Fruit fly (Drosophila melanogaster) whole organism, adult: ENCODE results near the gene CG5969.

Source experiments
- CG11617 ChIP-seq: fragments of 200-800 bp; sonication (Bioruptor generic); optimal IDR thresholded peaks from 2 replicates; lab custom pipeline; 2017; ENCODE audit warnings: mild to moderate bottlenecking, missing biosample characterization, missing genetic modification reagents, missing genetic modification characterization
- CG12768 ChIP-seq: fragments of 200-800 bp; sonication (Bioruptor generic); optimal IDR thresholded peaks from 2 replicates; lab custom pipeline; 2017; ENCODE audit warnings: missing biosample characterization, missing genetic modification characterization, mild to moderate bottlenecking, moderate library complexity, missing genetic modification reagents
- CG14711 ChIP-seq: fragments of 200-800 bp; sonication (Bioruptor generic); optimal IDR thresholded peaks from 2 replicates; lab custom pipeline; 2018; ENCODE audit warnings: missing biosample characterization, mild to moderate bottlenecking, missing genetic modification characterization, moderate library complexity
- CG1620 ChIP-seq: fragments of 200-800 bp; sonication (Bioruptor generic); optimal IDR thresholded peaks from 2 replicates; lab custom pipeline; 2016; ENCODE audit warnings: missing biosample characterization, missing genetic modification characterization
- CG33017 ChIP-seq: fragments of 200-800 bp; sonication (Bioruptor generic); optimal IDR thresholded peaks from 2 replicates; lab custom pipeline; 2018; ENCODE audit warnings: missing biosample characterization, mild to moderate bottlenecking, missing genetic modification characterization, moderate library complexity
- CG5204 ChIP-seq: fragments of 200-800 bp; sonication (Bioruptor generic); optimal IDR thresholded peaks from 2 replicates; lab custom pipeline; 2016; ENCODE audit warnings: missing biosample characterization, missing genetic modification characterization
- CG7045 ChIP-seq: fragments of 200-800 bp; sonication (Bioruptor generic); optimal IDR thresholded peaks from 2 replicates; lab custom pipeline; 2017; ENCODE audit warnings: missing biosample characterization, mild to moderate bottlenecking, missing genetic modification characterization
- CG7101 ChIP-seq: fragments of 200-800 bp; sonication (Bioruptor generic); optimal IDR thresholded peaks from 2 replicates; lab custom pipeline; 2018; ENCODE audit warnings: missing biosample characterization, mild to moderate bottlenecking, missing genetic modification characterization, moderate library complexity
- Clk ChIP-seq: fragments of 200-800 bp; sonication (Bioruptor generic); optimal IDR thresholded peaks from 2 replicates; lab custom pipeline; 2017; ENCODE audit warnings: missing biosample characterization, missing genetic modification characterization
- Crg-1 ChIP-seq: fragments of 200-800 bp; sonication (Bioruptor generic); optimal IDR thresholded peaks from 2 replicates; lab custom pipeline; 2016; ENCODE audit warnings: missing biosample characterization, missing genetic modification characterization
- Hr96 ChIP-seq: fragments of 200-800 bp; sonication (Bioruptor generic); optimal IDR thresholded peaks from 2 replicates; lab custom pipeline; 2016; ENCODE audit warnings: missing biosample characterization, missing genetic modification characterization
- Mnt ChIP-seq: fragments of 200-800 bp; sonication (Bioruptor generic); optimal IDR thresholded peaks from 2 replicates; lab custom pipeline; 2016; ENCODE audit warnings: missing biosample characterization, mild to moderate bottlenecking, missing genetic modification characterization
- bab1 ChIP-seq: fragments of 200-800 bp; sonication (Bioruptor generic); optimal IDR thresholded peaks from 3 replicates; lab custom pipeline; 2019; ENCODE audit warnings: missing biosample characterization, mild to moderate bottlenecking, missing genetic modification characterization, moderate library complexity
- cic ChIP-seq: fragments of 200-800 bp; sonication (Bioruptor generic); optimal IDR thresholded peaks from 2 replicates; lab custom pipeline; 2017; ENCODE audit warnings: missing biosample characterization, mild to moderate bottlenecking, missing genetic modification characterization, moderate library complexity
- cnc ChIP-seq, 2 experiments: fragments of >200 bp; optimal IDR thresholded peaks; 2 replicates each; lab custom pipeline; 2017
- kay ChIP-seq: fragments of 200-800 bp; sonication (Bioruptor generic); peaks from one replicate; lab custom pipeline; 2016; ENCODE audit warnings: missing biosample characterization, missing genetic modification characterization, borderline replicate concordance
- ovo ChIP-seq: fragments of 200-800 bp; sonication (Bioruptor generic); optimal IDR thresholded peaks from 2 replicates; lab custom pipeline; 2016; ENCODE audit warnings: missing biosample characterization, missing genetic modification characterization
- pad ChIP-seq: fragments of 200-800 bp; sonication (Bioruptor generic); optimal IDR thresholded peaks from 3 replicates; lab custom pipeline; 2017; ENCODE audit warnings: missing biosample characterization, missing genetic modification characterization, mild to moderate bottlenecking, moderate library complexity, missing genetic modification reagents
- tj ChIP-seq: fragments of 200-800 bp; sonication (Bioruptor generic); optimal IDR thresholded peaks from 3 replicates; lab custom pipeline; 2017; ENCODE audit warnings: missing biosample characterization, mild to moderate bottlenecking, missing genetic modification characterization, moderate library complexity
- toe ChIP-seq: fragments of 200-800 bp; sonication (Bioruptor generic); optimal IDR thresholded peaks from 2 replicates; lab custom pipeline; 2016; ENCODE audit warnings: missing biosample characterization, missing genetic modification characterization

Gene CG5969

dm6 chr3L:20446030-20446429, 27.6 kb upstream of the CG5969 start:
- TF ChIP-seq Mnt (GFP tag; lab: Kevin White, UChicago) (peak; percentile 34), cic (GFP tag; lab: Kevin White, UChicago) (peak; percentile 36), Hr96 (GFP tag; lab: Kevin White, UChicago) (no peak), CG12768 (GFP tag; lab: Kevin White, UChicago) (no peak)

- TF ChIP-seq cnc (optimal IDR thresholded peaks at IDR 0.05; lab: Kevin White, UChicago): no peak
- TF ChIP-seq pad (GFP tag; lab: Kevin White, UChicago): no peak
- TF ChIP-seq CG14711: no peak
- TF ChIP-seq CG12768 (GFP tag; lab: Kevin White, UChicago): no peak
- no peak for TF ChIP-seq Crg-1 (GFP tag; lab: Kevin White, UChicago)
- TF ChIP-seq Hr96 (GFP tag; lab: Kevin White, UChicago): no peak
- TF ChIP-seq CG7045 (GFP tag; lab: Kevin White, UChicago): no peak
- TF ChIP-seq tj (GFP tag; lab: Kevin White, UChicago): no peak
- no peak for TF ChIP-seq ovo (GFP tag; lab: Kevin White, UChicago)
- no peak for TF ChIP-seq CG7101 (tag; lab: Kevin White, UChicago)
- no peak for TF ChIP-seq bab1
- no peak for TF ChIP-seq cic (GFP tag; lab: Kevin White, UChicago)
- no peak for TF ChIP-seq CG33017 (tag; lab: Kevin White, UChicago)
Measured at dm6 chr3L:20447337-20447736, 26.2 kb upstream of the CG5969 start.

dm6 chr3L:20447957-20448356, 25.6 kb upstream of the CG5969 start:
- TF ChIP-seq pad (GFP tag; lab: Kevin White, UChicago) (no peak), CG14711 (peak; percentile 17), cnc (optimal IDR thresholded peaks at IDR 0.05; lab: Kevin White, UChicago) (no peak), CG7045 (GFP tag; lab: Kevin White, UChicago) (no peak), Hr96 (GFP tag; lab: Kevin White, UChicago) (no peak), cic (GFP tag; lab: Kevin White, UChicago) (no peak), CG1620 (no peak), CG5204 (GFP tag; lab: Kevin White, UChicago) (no peak), kay (GFP tag; lab: Kevin White, UChicago) (no peak), Mnt (GFP tag; lab: Kevin White, UChicago) (no peak), ovo (GFP tag; lab: Kevin White, UChicago) (no peak), toe (GFP tag; lab: Kevin White, UChicago) (no peak), CG11617 (GFP tag; lab: Kevin White, UChicago) (peak; percentile 4), Crg-1 (GFP tag; lab: Kevin White, UChicago) (no peak), Clk (GFP tag; lab: Kevin White, UChicago) (no peak), CG33017 (tag; lab: Kevin White, UChicago) (no peak), CG7101 (tag; lab: Kevin White, UChicago) (peak; percentile 35), CG12768 (GFP tag; lab: Kevin White, UChicago) (peak; percentile 4), bab1 (no peak), tj (GFP tag; lab: Kevin White, UChicago) (no peak)

- TF ChIP-seq tj (GFP tag; lab: Kevin White, UChicago): no peak
- no peak for TF ChIP-seq toe (GFP tag; lab: Kevin White, UChicago)
- no peak for TF ChIP-seq CG11617 (GFP tag; lab: Kevin White, UChicago)
- TF ChIP-seq Mnt (GFP tag; lab: Kevin White, UChicago): no peak
- no peak for TF ChIP-seq CG14711
- TF ChIP-seq cnc (optimal IDR thresholded peaks at IDR 0.05; lab: Kevin White, UChicago): no peak
- TF ChIP-seq cic (GFP tag; lab: Kevin White, UChicago): no peak
- no peak for TF ChIP-seq CG12768 (GFP tag; lab: Kevin White, UChicago)
- TF ChIP-seq Hr96 (GFP tag; lab: Kevin White, UChicago): no peak
- TF ChIP-seq CG33017 (tag; lab: Kevin White, UChicago): no peak
- no peak for TF ChIP-seq Crg-1 (GFP tag; lab: Kevin White, UChicago)
- TF ChIP-seq ovo (GFP tag; lab: Kevin White, UChicago): no peak
- TF ChIP-seq kay (GFP tag; lab: Kevin White, UChicago): no peak
- TF ChIP-seq bab1: no peak
- no peak for TF ChIP-seq CG5204 (GFP tag; lab: Kevin White, UChicago)
- TF ChIP-seq CG1620: no peak
Measured at dm6 chr3L:20448773-20449172, 24.8 kb upstream of the CG5969 start.

dm6 chr3L:20452813-20453682, 20.5 kb upstream of the CG5969 start, which contains the start of gene CG5199:
Gene CG5199 (minus strand): TSS chr3L:20452864.
- TF ChIP-seq Crg-1 (GFP tag; lab: Kevin White, UChicago) (peak; percentile 14), CG12768 (GFP tag; lab: Kevin White, UChicago) (peak; percentile 56), Mnt (GFP tag; lab: Kevin White, UChicago) (peak; percentile 83), CG11617 (GFP tag; lab: Kevin White, UChicago) (peak; percentile 72), kay (GFP tag; lab: Kevin White, UChicago) (no peak), cic (GFP tag; lab: Kevin White, UChicago) (no peak), Clk (GFP tag; lab: Kevin White, UChicago) (no peak), CG5204 (GFP tag; lab: Kevin White, UChicago) (peak; percentile 26), pad (GFP tag; lab: Kevin White, UChicago) (peak; percentile 49), ovo (GFP tag; lab: Kevin White, UChicago) (peak; percentile 34), CG33017 (tag; lab: Kevin White, UChicago) (peak; percentile 13), toe (GFP tag; lab: Kevin White, UChicago) (peak; percentile 53), cnc (optimal IDR thresholded peaks at IDR 0.05; lab: Kevin White, UChicago) (no peak), CG1620 (no peak), tj (GFP tag; lab: Kevin White, UChicago) (peak; percentile 28), CG7045 (GFP tag; lab: Kevin White, UChicago) (peak; percentile 55), CG7101 (tag; lab: Kevin White, UChicago) (peak; percentile 71), bab1 (no peak), Hr96 (GFP tag; lab: Kevin White, UChicago) (no peak), CG14711 (peak; percentile 60)
